Fruit fly (Drosophila melanogaster) whole organism, embryonic: ENCODE data around the gene CG12112.

ENCODE experiments used
- Ada2b ChIP-seq: fragments of 200-800 bp; sonication (Bioruptor generic); IDR thresholded peaks from 2 replicates; pipeline ENCODE4 v1.3.6; 2022; ENCODE audit warnings: missing biosample characterization, missing genetic modification characterization
- BEAF-32 ChIP-seq: fragments of 200-800 bp; sonication (Bioruptor generic); optimal IDR thresholded peaks from 3 replicates; lab custom pipeline; 2017; ENCODE audit warnings: missing biosample characterization, missing genetic modification characterization, mild to moderate bottlenecking, moderate library complexity, missing genetic modification reagents
- C15 ChIP-seq: fragments of 200-800 bp; sonication (Bioruptor generic); IDR thresholded peaks from 3 replicates; pipeline ENCODE4 v1.3.6; 2022; ENCODE audit warnings: missing biosample characterization, missing genetic modification characterization
- CG10543 ChIP-seq: fragments of 200-800 bp; sonication (Bioruptor generic); optimal IDR thresholded peaks from 3 replicates; lab custom pipeline; 2017; ENCODE audit warnings: missing biosample characterization, mild to moderate bottlenecking, missing genetic modification characterization, moderate library complexity
- CG10979 ChIP-seq: fragments of 200-800 bp; sonication (Bioruptor generic); optimal IDR thresholded peaks from 2 replicates; lab custom pipeline; 2018; ENCODE audit warnings: missing biosample characterization, mild to moderate bottlenecking, missing genetic modification characterization, moderate library complexity
- CG12219 ChIP-seq: fragments of 200-800 bp; sonication (Bioruptor generic); optimal IDR thresholded peaks from 3 replicates; lab custom pipeline; 2018; ENCODE audit warnings: missing biosample characterization, mild to moderate bottlenecking, missing genetic modification characterization
- CG12659 ChIP-seq: fragments of 200-800 bp; sonication (Bioruptor generic); optimal IDR thresholded peaks from 3 replicates; lab custom pipeline; 2017; ENCODE audit warnings: mild to moderate bottlenecking, missing biosample characterization, missing genetic modification reagents, missing genetic modification characterization
- CG12744 ChIP-seq: fragments of 200-800 bp; sonication (Bioruptor generic); optimal IDR thresholded peaks from 2 replicates; lab custom pipeline; 2016; ENCODE audit warnings: missing biosample characterization, missing genetic modification characterization
- CG13894 ChIP-seq: fragments of 200-800 bp; sonication (Bioruptor generic); optimal IDR thresholded peaks from 3 replicates; lab custom pipeline; 2018; ENCODE audit warnings: missing biosample characterization, mild to moderate bottlenecking, missing genetic modification characterization, moderate library complexity
- CG15269 ChIP-seq: fragments of 200-800 bp; sonication (Bioruptor generic); optimal IDR thresholded peaks from 2 replicates; lab custom pipeline; 2018; ENCODE audit warnings: missing biosample characterization, mild to moderate bottlenecking, missing genetic modification characterization, moderate library complexity
- CG1529 ChIP-seq: fragments of 200-800 bp; sonication (Bioruptor generic); optimal IDR thresholded peaks from 3 replicates; lab custom pipeline; 2018; ENCODE audit warnings: missing biosample characterization, missing genetic modification characterization
- CG17328 ChIP-seq: fragments of 200-800 bp; sonication (Bioruptor generic); IDR thresholded peaks from 2 replicates; pipeline ENCODE4 v1.3.6; 2022; ENCODE audit warnings: missing biosample characterization, missing genetic modification characterization
- CG17385 ChIP-seq: fragments of 200-800 bp; sonication (Bioruptor generic); optimal IDR thresholded peaks from 3 replicates; lab custom pipeline; 2018; ENCODE audit warnings: missing biosample characterization, mild to moderate bottlenecking, missing genetic modification characterization
- CG17568 ChIP-seq: fragments of 200-800 bp; sonication (Bioruptor generic); optimal IDR thresholded peaks from 2 replicates; lab custom pipeline; 2018; ENCODE audit warnings: missing biosample characterization, mild to moderate bottlenecking, missing genetic modification characterization, moderate library complexity
- CG18619 ChIP-seq: fragments of 200-800 bp; sonication (Bioruptor generic); optimal IDR thresholded peaks from 3 replicates; lab custom pipeline; 2017; ENCODE audit warnings: missing biosample characterization, mild to moderate bottlenecking, missing genetic modification characterization
- CG30403 ChIP-seq: fragments of 200-800 bp; sonication (Bioruptor generic); optimal IDR thresholded peaks from 3 replicates; lab custom pipeline; 2016; ENCODE audit warnings: missing biosample characterization, missing genetic modification characterization
- CG34422 ChIP-seq: fragments of 200-800 bp; sonication (Bioruptor generic); IDR thresholded peaks from 3 replicates; pipeline ENCODE4 v1.3.6; 2022; ENCODE audit warnings: missing biosample characterization, missing genetic modification characterization
- CG4404 ChIP-seq: fragments of 200-800 bp; sonication (Bioruptor generic); IDR thresholded peaks from 2 replicates; pipeline ENCODE4 v1.3.6; 2022; ENCODE audit warnings: missing biosample characterization, missing genetic modification characterization
- CG4854 ChIP-seq: fragments of 200-800 bp; sonication (Bioruptor generic); optimal IDR thresholded peaks from 2 replicates; lab custom pipeline; 2016; ENCODE audit warnings: missing biosample characterization, missing genetic modification characterization, inconsistent platforms
- CG6272 ChIP-seq: fragments of 200-800 bp; sonication (Bioruptor generic); IDR thresholded peaks from 2 replicates; pipeline ENCODE4 v1.3.6; 2022; ENCODE audit warnings: missing biosample characterization, missing genetic modification characterization
- CG8281 ChIP-seq: fragments of 200-800 bp; sonication (Bioruptor generic); optimal IDR thresholded peaks from 2 replicates; lab custom pipeline; 2018; ENCODE audit warnings: missing biosample characterization, mild to moderate bottlenecking, missing genetic modification characterization, moderate library complexity
- Drgx ChIP-seq: fragments of 200-800 bp; sonication (Bioruptor generic); IDR thresholded peaks from 2 replicates; pipeline ENCODE4 v1.3.6; 2022; ENCODE audit warnings: missing biosample characterization, missing genetic modification characterization
- E2f1 ChIP-seq: fragments of 200-800 bp; sonication (Bioruptor generic); IDR thresholded peaks from 2 replicates; pipeline ENCODE4 v1.3.6; 2022; ENCODE audit warnings: missing biosample characterization, missing genetic modification characterization
- Ets97D ChIP-seq: fragments of 200-800 bp; sonication (Bioruptor generic); optimal IDR thresholded peaks from 3 replicates; lab custom pipeline; 2016; ENCODE audit warnings: missing biosample characterization, missing genetic modification characterization
- Fer2 ChIP-seq: fragments of 200-800 bp; sonication (Bioruptor generic); optimal IDR thresholded peaks from 2 replicates; lab custom pipeline; 2018; ENCODE audit warnings: missing biosample characterization, mild to moderate bottlenecking, missing genetic modification characterization, moderate library complexity
- HLH4C ChIP-seq: fragments of 200-800 bp; sonication (Bioruptor generic); IDR thresholded peaks from 3 replicates; pipeline ENCODE4 v1.3.6; 2022; ENCODE audit warnings: missing biosample characterization, missing genetic modification characterization; ENCODE audit not compliant: partially characterized antibody
- Lhr ChIP-seq: fragments of 200-800 bp; sonication (Bioruptor generic); optimal IDR thresholded peaks from 3 replicates; lab custom pipeline; 2017; ENCODE audit warnings: mild to moderate bottlenecking, missing biosample characterization, missing genetic modification reagents, missing genetic modification characterization
- Myb ChIP-seq: fragments of 200-800 bp; sonication (Bioruptor generic); optimal IDR thresholded peaks from 2 replicates; lab custom pipeline; 2016; ENCODE audit warnings: missing biosample characterization, missing genetic modification characterization
- NK7.1 ChIP-seq: fragments of 200-800 bp; sonication (Bioruptor generic); optimal IDR thresholded peaks from 3 replicates; lab custom pipeline; 2016; ENCODE audit warnings: missing biosample characterization, missing genetic modification characterization
- Poxn ChIP-seq: fragments of 200-800 bp; sonication (Bioruptor generic); IDR thresholded peaks from 2 replicates; pipeline ENCODE4 v1.3.6; 2022; ENCODE audit warnings: missing biosample characterization, missing genetic modification characterization
- Ptx1 ChIP-seq: fragments of 200-800 bp; sonication (Bioruptor generic); IDR thresholded peaks from 2 replicates; pipeline ENCODE4 v1.3.6; 2022; ENCODE audit warnings: missing biosample characterization, missing genetic modification characterization
- Sry-δ ChIP-seq: fragments of 200-800 bp; sonication (Bioruptor generic); optimal IDR thresholded peaks from 2 replicates; lab custom pipeline; 2016; ENCODE audit warnings: missing biosample characterization, missing genetic modification characterization
- Tbp ChIP-seq: fragments of >200 bp; optimal IDR thresholded peaks from 2 replicates; lab custom pipeline; 2018; ENCODE audit warnings: missing biosample characterization, missing genetic modification characterization
- bbx ChIP-seq: fragments of 200-800 bp; sonication (Bioruptor generic); IDR thresholded peaks from 2 replicates; pipeline ENCODE4 v1.3.6; 2022; ENCODE audit warnings: missing biosample characterization, missing genetic modification characterization; ENCODE audit not compliant: partially characterized antibody
- disco-r ChIP-seq: fragments of 200-800 bp; sonication (Bioruptor generic); optimal IDR thresholded peaks from 2 replicates; lab custom pipeline; 2016; ENCODE audit warnings: missing biosample characterization, missing genetic modification characterization
- dmrt11E ChIP-seq: fragments of 200-800 bp; sonication (Bioruptor generic); optimal IDR thresholded peaks from 3 replicates; lab custom pipeline; 2018; ENCODE audit warnings: missing biosample characterization, mild to moderate bottlenecking, missing genetic modification characterization, moderate library complexity
- eyg ChIP-seq: fragments of 200-800 bp; sonication (Bioruptor generic); optimal IDR thresholded peaks from 3 replicates; lab custom pipeline; 2016; ENCODE audit warnings: missing biosample characterization, missing genetic modification characterization
- h ChIP-seq: fragments of >200 bp; optimal IDR thresholded peaks from 2 replicates; lab custom pipeline; 2017
- hb ChIP-seq: fragments of 200-800 bp; sonication (Bioruptor generic); IDR thresholded peaks from 3 replicates; pipeline ENCODE4 v1.3.6; 2022; ENCODE audit warnings: missing biosample characterization, missing genetic modification characterization; ENCODE audit not compliant: partially characterized antibody
- lbe ChIP-seq: fragments of 200-800 bp; sonication (Bioruptor generic); optimal IDR thresholded peaks from 2 replicates; lab custom pipeline; 2016; ENCODE audit warnings: missing biosample characterization, mild to moderate bottlenecking, missing genetic modification characterization
- nerfin-2 ChIP-seq: fragments of 200-800 bp; sonication (Bioruptor generic); IDR thresholded peaks from 2 replicates; pipeline ENCODE4 v1.3.6; 2022; ENCODE audit warnings: missing biosample characterization, missing genetic modification characterization; ENCODE audit not compliant: partially characterized antibody
- odd ChIP-seq: fragments of 200-800 bp; sonication (Bioruptor generic); optimal IDR thresholded peaks from 2 replicates; lab custom pipeline; 2017; ENCODE audit warnings: missing biosample characterization, mild to moderate bottlenecking, missing genetic modification characterization
- org-1 ChIP-seq: fragments of 200-800 bp; sonication (Bioruptor generic); optimal IDR thresholded peaks from 2 replicates; lab custom pipeline; 2017; ENCODE audit warnings: missing biosample characterization, missing genetic modification characterization
- pb ChIP-seq: fragments of 200-800 bp; sonication (Bioruptor generic); optimal IDR thresholded peaks from 3 replicates; lab custom pipeline; 2016; ENCODE audit warnings: missing biosample characterization, missing genetic modification characterization
- pho ChIP-seq: fragments of 200-800 bp; sonication (Bioruptor generic); optimal IDR thresholded peaks from 2 replicates; lab custom pipeline; 2016; ENCODE audit warnings: missing biosample characterization, missing genetic modification characterization
- run ChIP-seq: fragments of 200-800 bp; sonication (Bioruptor generic); optimal IDR thresholded peaks from 3 replicates; lab custom pipeline; 2018; ENCODE audit warnings: missing biosample characterization, mild to moderate bottlenecking, missing genetic modification characterization
- sim ChIP-seq: fragments of 200-800 bp; sonication (Bioruptor generic); IDR thresholded peaks from 2 replicates; pipeline ENCODE4 v1.3.6; 2022; ENCODE audit warnings: missing biosample characterization, missing genetic modification characterization
- sug ChIP-seq: fragments of 200-800 bp; optimal IDR thresholded peaks from 2 replicates; lab custom pipeline; 2019; ENCODE audit warnings: missing biosample characterization, mild to moderate bottlenecking, missing genetic modification characterization, moderate library complexity
- trem ChIP-seq: fragments of 200-800 bp; optimal IDR thresholded peaks from 3 replicates; lab custom pipeline; 2019; ENCODE audit warnings: missing biosample characterization, mild to moderate bottlenecking, missing genetic modification characterization, moderate library complexity
- tup ChIP-seq: fragments of 200-800 bp; sonication (Bioruptor generic); optimal IDR thresholded peaks from 2 replicates; lab custom pipeline; 2016; ENCODE audit warnings: missing biosample characterization, mild to moderate bottlenecking, missing genetic modification characterization, moderate library complexity
- unc-4 ChIP-seq: fragments of 200-800 bp; sonication (Bioruptor generic); IDR thresholded peaks from 2 replicates; pipeline ENCODE4 v1.3.6; 2022; ENCODE audit warnings: missing biosample characterization, missing genetic modification characterization; ENCODE audit not compliant: partially characterized antibody
- wor ChIP-seq: fragments of 200-800 bp; sonication (Bioruptor generic); IDR thresholded peaks from 2 replicates; pipeline ENCODE4 v1.3.6; 2022; ENCODE audit warnings: missing biosample characterization, missing genetic modification characterization

CG12112 gene

DNA sequence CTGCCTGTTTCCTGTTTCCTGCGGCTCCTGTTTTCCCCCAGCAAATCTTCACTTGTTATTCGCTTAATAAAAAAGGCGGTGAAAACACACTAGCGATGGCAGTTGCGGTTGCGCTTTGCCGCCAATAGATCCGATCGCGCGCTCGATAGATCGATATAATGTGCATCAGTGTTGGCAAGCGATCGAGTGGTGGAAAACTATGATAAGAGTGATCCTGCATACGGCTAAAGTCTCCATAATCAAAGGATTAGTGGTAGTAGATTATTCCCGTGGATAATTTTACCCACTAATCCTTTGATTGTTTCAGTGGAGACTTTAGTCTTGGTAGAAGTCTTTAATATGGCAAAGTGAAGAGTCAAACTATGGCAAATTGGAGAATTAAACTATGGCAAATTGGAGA is 46.2 kb upstream of the CG12112 start, which contains the start of gene Caf1-180 (continued):
- TF ChIP-seq pho (GFP tag; lab: Kevin White, UChicago) (peak; percentile 45), eyg (GFP tag; lab: Kevin White, UChicago) (no peak), Ets97D (GFP tag; lab: Kevin White, UChicago) (peak; percentile 66), CG13894 (no peak), disco-r (GFP tag; lab: Kevin White, UChicago) (no peak), E2f1 (peak; percentile 99), CG4404 (GFP tag; lab: Robert Waterston, UW) (no peak), tup (GFP tag; lab: Kevin White, UChicago) (no peak), CG8281 (tag; lab: Kevin White, UChicago) (no peak), org-1 (GFP tag; lab: Kevin White, UChicago) (no peak), CG15269 (tag; lab: Kevin White, UChicago) (no peak), Poxn (GFP tag; lab: Robert Waterston, UW) (no peak), bbx (GFP tag; lab: Robert Waterston, UW) (peak; percentile 79), trem (tag; lab: Kevin White, UChicago) (peak; percentile 67), Sry-δ (GFP tag; lab: Kevin White, UChicago) (peak; percentile 96), CG18619 (GFP tag; lab: Kevin White, UChicago) (no peak), CG10979 (tag; lab: Kevin White, UChicago) (peak; percentile 1), BEAF-32 (peak; percentile 91), CG12219 (GFP tag; lab: Kevin White, UChicago) (no peak), sim (GFP tag; lab: Robert Waterston, UW) (no peak), NK7.1 (no peak), Fer2 (tag; lab: Kevin White, UChicago) (no peak), Ada2b (GFP tag; lab: Robert Waterston, UW) (no peak), lbe (no peak), unc-4 (peak; percentile 75), run (tag; lab: Kevin White, UChicago) (no peak), odd (GFP tag; lab: Kevin White, UChicago) (no peak), Tbp (no peak), CG17568 (GFP tag; lab: Kevin White, UChicago) (no peak), CG6272 (GFP tag; lab: Robert Waterston, UW) (0 out of 2 replicates have a peak, but pooled peaks have one; percentile 18), CG17328 (no peak), CG12744 (GFP tag; lab: Kevin White, UChicago) (no peak), Drgx (GFP tag; lab: Robert Waterston, UW) (no peak), CG17385 (GFP tag; lab: Kevin White, UChicago) (no peak), nerfin-2 (GFP tag; lab: Robert Waterston, UW) (no peak), sug (tag; lab: Kevin White, UChicago) (no peak), pb (no peak), h (no peak), CG4854 (no peak), wor (GFP tag; lab: Robert Waterston, UW) (no peak), HLH4C (GFP tag; lab: Robert Waterston, UW) (peak; percentile 76), C15 (GFP tag; lab: Robert Waterston, UW) (no peak), CG34422 (GFP tag; lab: Robert Waterston, UW) (peak; percentile 34; the same call in 1 of the 3 replicates), CG10543 (GFP tag; lab: Kevin White, UChicago) (no peak), Myb (GFP tag; lab: Kevin White, UChicago) (peak; percentile 68), CG1529 (no peak), Ptx1 (GFP tag; lab: Robert Waterston, UW) (no peak), CG12659 (GFP tag; lab: Kevin White, UChicago) (peak; percentile 35), hb (GFP tag; lab: Robert Waterston, UW) (peak; percentile 40; the same call in 1 of the 3 replicates), Lhr (GFP tag; lab: Kevin White, UChicago) (peak; percentile 27), dmrt11E (tag; lab: Kevin White, UChicago) (no peak), CG30403 (GFP tag; lab: Kevin White, UChicago) (no peak)
